Worm (Caenorhabditis elegans) whole organism, L2 larva: Measurements from ENCODE around the gene mlp-1.

Experiments used
- C34F6.9 ChIP-seq: fragments of 150-350 bp; optimal IDR thresholded peaks from 2 replicates; lab custom pipeline; 2014; ENCODE audit warnings: missing biosample characterization, missing genetic modification characterization
- F13H6.1 ChIP-seq: sonication (generic microtip); optimal IDR thresholded peaks from 2 replicates; lab custom pipeline; 2016; ENCODE audit warnings: missing genetic modification characterization, missing compliant biosample characterization
- R02D3.7 ChIP-seq: fragments of 150-350 bp; optimal IDR thresholded peaks from 2 replicates; lab custom pipeline; 2014; ENCODE audit warnings: missing biosample characterization, missing genetic modification characterization
- Y55F3AM.14 ChIP-seq: fragments of 200-800 bp; sonication (Bioruptor generic); optimal IDR thresholded peaks from 2 replicates; lab custom pipeline; 2018; ENCODE audit warnings: mild to moderate bottlenecking, missing genetic modification characterization, missing compliant biosample characterization
- ZK546.5 ChIP-seq: sonication (generic microtip); optimal IDR thresholded peaks from 2 replicates; lab custom pipeline; 2017; ENCODE audit warnings: missing biosample characterization, missing genetic modification characterization
- ama-1 ChIP-seq: fragments of 150-350 bp; optimal IDR thresholded peaks from 2 replicates; lab custom pipeline; 2018; ENCODE audit warnings: inconsistent platforms
- blmp-1 ChIP-seq: sonication (generic microtip); optimal IDR thresholded peaks from 2 replicates; lab custom pipeline; 2017; ENCODE audit warnings: missing genetic modification characterization, mild to moderate bottlenecking, missing compliant biosample characterization, antibody characterized with exemption, moderate library complexity; ENCODE audit not compliant: insufficient read depth
- ceh-82 ChIP-seq: fragments of 150-350 bp; optimal IDR thresholded peaks from 2 replicates; lab custom pipeline; 2014; ENCODE audit warnings: missing biosample characterization, missing genetic modification characterization
- crh-2 ChIP-seq: sonication (generic microtip); optimal IDR thresholded peaks from 2 replicates; lab custom pipeline; 2017; ENCODE audit warnings: missing biosample characterization, missing genetic modification characterization
- dmd-4 ChIP-seq: sonication (generic microtip); optimal IDR thresholded peaks from 2 replicates; lab custom pipeline; 2017; ENCODE audit warnings: missing biosample characterization, missing genetic modification characterization
- egl-27 ChIP-seq: sonication (generic microtip); optimal IDR thresholded peaks from 3 replicates; lab custom pipeline; 2017; ENCODE audit warnings: missing biosample characterization, missing genetic modification reagents, missing genetic modification characterization
- elt-3 ChIP-seq: sonication (generic microtip); optimal IDR thresholded peaks from 2 replicates; lab custom pipeline; 2017; ENCODE audit warnings: missing biosample characterization, missing genetic modification characterization
- fos-1 ChIP-seq: fragments of 150-350 bp; optimal IDR thresholded peaks from 2 replicates; lab custom pipeline; 2014; ENCODE audit warnings: missing biosample characterization, missing genetic modification characterization
- lin-11 ChIP-seq: fragments of 150-350 bp; sonication (generic microtip); optimal IDR thresholded peaks from 2 replicates; lab custom pipeline; 2014; ENCODE audit warnings: missing biosample characterization, missing genetic modification characterization, inconsistent platforms, mixed read lengths
- lin-13 ChIP-seq: fragments of 150-350 bp; optimal IDR thresholded peaks from 2 replicates; lab custom pipeline; 2014; ENCODE audit warnings: missing biosample characterization, missing genetic modification reagents, missing genetic modification characterization
- lsy-2 ChIP-seq, 2 experiments: fragments of 150-350 bp in 1 of 2; sonication (generic microtip) in 1 of 2; optimal IDR thresholded peaks; 2 replicates each; lab custom pipeline; 2014 to 2017; ENCODE audit warnings: missing biosample characterization in 2 of 2, missing genetic modification characterization in 2 of 2
- mab-5 ChIP-seq: fragments of 150-350 bp; optimal IDR thresholded peaks from 2 replicates; lab custom pipeline; 2014; ENCODE audit warnings: missing biosample characterization, missing genetic modification characterization
- mbf-1 ChIP-seq: sonication (generic microtip); optimal IDR thresholded peaks from 2 replicates; lab custom pipeline; 2017; ENCODE audit warnings: missing biosample characterization, missing genetic modification characterization
- mdl-1 ChIP-seq, 2 experiments: fragments of 150-350 bp in 1 of 2; sonication (generic microtip) in 1 of 2; optimal IDR thresholded peaks; 2 replicates each; lab custom pipeline; 2017; ENCODE audit warnings: missing biosample characterization in 2 of 2, missing genetic modification characterization in 2 of 2
- nhr-11 ChIP-seq: fragments of 150-350 bp; optimal IDR thresholded peaks from 2 replicates; lab custom pipeline; 2014; ENCODE audit warnings: missing biosample characterization, missing genetic modification characterization
- nhr-129 ChIP-seq: fragments of 150-350 bp; optimal IDR thresholded peaks from 2 replicates; lab custom pipeline; 2014; ENCODE audit warnings: missing biosample characterization, missing genetic modification characterization
- nhr-21 ChIP-seq: fragments of 150-350 bp; optimal IDR thresholded peaks from 2 replicates; lab custom pipeline; 2014; ENCODE audit warnings: missing biosample characterization, missing genetic modification characterization
- nhr-23 ChIP-seq: fragments of 150-350 bp; optimal IDR thresholded peaks from 2 replicates; lab custom pipeline; 2014; ENCODE audit warnings: missing biosample characterization, missing genetic modification reagents, missing genetic modification characterization
- nhr-237 ChIP-seq: fragments of 150-350 bp; optimal IDR thresholded peaks from 2 replicates; lab custom pipeline; 2014; ENCODE audit warnings: missing biosample characterization, missing genetic modification characterization
- nhr-25 ChIP-seq: fragments of 150-350 bp; sonication (generic microtip); optimal IDR thresholded peaks from 3 replicates; lab custom pipeline; 2014; ENCODE audit warnings: missing biosample characterization, missing genetic modification characterization
- sem-4 ChIP-seq: fragments of 150-350 bp; optimal IDR thresholded peaks from 2 replicates; lab custom pipeline; 2014; ENCODE audit warnings: missing biosample characterization, missing genetic modification reagents, missing genetic modification characterization
- skn-1 ChIP-seq: sonication (generic microtip); optimal IDR thresholded peaks from 2 replicates; lab custom pipeline; 2017; ENCODE audit warnings: missing biosample characterization, missing genetic modification characterization
- sma-3 ChIP-seq: sonication (generic microtip); optimal IDR thresholded peaks from 2 replicates; lab custom pipeline; 2016; ENCODE audit warnings: missing genetic modification reagents, missing genetic modification characterization, missing compliant biosample characterization
- sma-9 ChIP-seq, 2 experiments: fragments of 150-350 bp in 1 of 2; sonication (generic microtip) in 1 of 2; optimal IDR thresholded peaks; 2 replicates each; lab custom pipeline; 2014 to 2016; ENCODE audit warnings: missing genetic modification characterization in 2 of 2, mild to moderate bottlenecking in 1 of 2, missing biosample characterization in 1 of 2, missing compliant biosample characterization in 1 of 2, missing genetic modification reagents in 1 of 2, moderate library complexity in 1 of 2
- unc-39 ChIP-seq: fragments of 150-350 bp; optimal IDR thresholded peaks from 2 replicates; lab custom pipeline; 2014; ENCODE audit warnings: missing biosample characterization, missing genetic modification characterization
- unc-55 ChIP-seq: fragments of 150-350 bp; sonication (generic microtip); optimal IDR thresholded peaks from 3 replicates; lab custom pipeline; 2014; ENCODE audit warnings: missing biosample characterization, missing genetic modification reagents, missing genetic modification characterization
- unc-62 ChIP-seq: fragments of 150-350 bp; optimal IDR thresholded peaks from 2 replicates; lab custom pipeline; 2014; ENCODE audit warnings: missing biosample characterization, missing genetic modification reagents, missing genetic modification characterization
- ztf-1 ChIP-seq: fragments of 200-800 bp; sonication (Bioruptor generic); conservative IDR thresholded peaks from 2 replicates; pipeline ENCODE4 v1.3.6; 2022; ENCODE audit warnings: missing genetic modification characterization, missing compliant biosample characterization
- ztf-11 ChIP-seq: sonication (generic microtip); optimal IDR thresholded peaks from 2 replicates; lab custom pipeline; 2017; ENCODE audit warnings: missing biosample characterization, missing genetic modification characterization
- ztf-4 ChIP-seq: fragments of 150-350 bp; optimal IDR thresholded peaks from 2 replicates; lab custom pipeline; 2014; ENCODE audit warnings: missing biosample characterization, missing genetic modification characterization

The mlp-1 gene

DNA sequence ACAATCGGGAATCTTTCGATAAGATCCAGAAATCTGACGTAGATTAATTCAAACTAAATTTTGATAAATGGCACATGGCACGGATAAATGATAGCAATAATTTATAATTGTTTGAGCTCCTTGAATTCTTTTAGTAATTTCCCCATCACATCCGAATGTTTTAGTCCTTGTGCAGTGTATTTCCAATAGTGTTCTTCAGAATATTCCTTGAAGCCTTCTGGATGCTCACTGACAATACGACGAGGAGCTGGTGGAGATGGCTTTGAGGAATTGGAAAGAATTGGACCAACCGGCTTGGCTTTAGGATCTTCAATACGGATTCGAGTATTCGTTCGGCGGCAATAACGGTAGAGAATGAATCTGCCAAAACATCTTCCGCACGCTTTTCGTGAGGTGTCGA, 31.6 kb upstream of the mlp-1 start:
- TF ChIP-seq unc-55 (GFP tag; lab: Kevin White, UChicago) (peak; percentile 21), nhr-21 (tag; lab: Kevin White, UChicago) (no peak), ZK546.5 (tag; lab: Kevin White, UChicago) (no peak), skn-1 (tag; lab: Kevin White, UChicago) (no peak), Y55F3AM.14 (no peak)

DNA sequence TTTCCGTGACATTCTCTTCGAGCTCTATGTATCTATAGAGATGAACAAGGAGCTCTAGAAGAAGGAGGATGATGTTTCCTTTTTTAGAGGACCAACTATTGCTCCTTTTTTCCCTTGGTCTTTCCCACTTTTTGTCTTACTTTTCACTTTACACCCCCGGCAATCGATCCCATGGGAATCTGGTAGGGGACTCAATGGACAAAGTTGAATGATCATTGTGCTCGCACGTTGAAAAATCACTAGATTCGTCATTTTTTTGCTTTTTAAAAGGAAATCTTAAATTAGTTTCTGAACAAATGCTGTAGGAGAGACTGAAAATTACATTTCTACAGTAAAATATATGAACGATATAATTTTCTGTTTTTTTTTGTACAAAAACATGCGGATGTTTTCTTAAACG, 27.2 kb upstream of the mlp-1 start:
- TF ChIP-seq nhr-129 (tag; lab: Kevin White, UChicago) (no peak), mab-5 (tag; lab: Kevin White, UChicago) (no peak), ceh-82 (tag; lab: Kevin White, UChicago) (no peak), ama-1 (no peak), C34F6.9 (tag; lab: Kevin White, UChicago) (no peak), ztf-1 (GFP tag; lab: Robert Waterston, UW) (no peak), crh-2 (no peak), lin-13 (GFP tag; lab: Kevin White, UChicago) (no peak), ztf-11 (tag; lab: Kevin White, UChicago) (no peak), unc-39 (tag; lab: Kevin White, UChicago) (no peak), unc-62 (GFP tag; lab: Kevin White, UChicago) (no peak), fos-1 (tag; lab: Kevin White, UChicago) (no peak), blmp-1 (tag; lab: Kevin White, UChicago) (no peak), nhr-25 (tag; lab: Kevin White, UChicago) (no peak), ztf-4 (tag; lab: Kevin White, UChicago) (no peak)

DNA sequence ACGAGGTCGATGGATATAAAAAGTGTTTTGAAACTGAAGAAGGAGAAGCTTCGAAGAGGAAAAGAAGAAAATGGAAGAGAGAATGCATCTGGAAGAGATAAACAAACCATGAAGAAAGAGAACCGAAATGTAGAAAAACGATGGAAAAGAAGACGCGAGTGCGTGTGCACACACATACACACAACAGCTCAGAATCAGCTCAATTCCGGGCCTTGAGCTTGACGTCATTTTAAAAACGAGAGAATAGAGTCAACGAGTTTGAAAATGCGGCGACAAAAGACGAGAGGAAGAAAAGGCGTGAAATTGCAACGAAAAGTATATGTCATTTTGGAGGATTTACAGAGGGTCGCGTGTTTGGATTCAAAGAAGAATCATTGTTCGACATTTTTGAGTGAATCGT, 24.8 kb upstream of the mlp-1 start:
- peak; percentile 1 for TF ChIP-seq lin-11 (tag; lab: Kevin White, UChicago)
- TF ChIP-seq ztf-11 (tag; lab: Kevin White, UChicago): no peak
- TF ChIP-seq crh-2: peak; percentile 8
- no peak for TF ChIP-seq sma-3 (GFP tag; lab: Kevin White, UChicago)
- TF ChIP-seq mab-5 (tag; lab: Kevin White, UChicago): peak; percentile 36
- no peak for TF ChIP-seq egl-27 (tag; lab: Kevin White, UChicago)
- no peak for TF ChIP-seq lin-13 (GFP tag; lab: Kevin White, UChicago)
- TF ChIP-seq mdl-1 (tag; optimal IDR thresholded peaks at IDR 0.05; lab: Kevin White, UChicago): peak in 1 of 2 experiments; percentile 19
- TF ChIP-seq sma-9 (GFP tag; optimal IDR thresholded peaks at IDR 0.05; lab: Kevin White, UChicago): no peak
- no peak for TF ChIP-seq sma-9 (tag; optimal IDR thresholded peaks at IDR 0.05; lab: Kevin White, UChicago)
- TF ChIP-seq R02D3.7 (tag; lab: Kevin White, UChicago): no peak
- TF ChIP-seq C34F6.9 (tag; lab: Kevin White, UChicago): peak; percentile 62
- no peak for TF ChIP-seq elt-3
- no peak for TF ChIP-seq skn-1 (tag; lab: Kevin White, UChicago)
- no peak for TF ChIP-seq nhr-21 (tag; lab: Kevin White, UChicago)
- peak; percentile 77 for TF ChIP-seq unc-55 (GFP tag; lab: Kevin White, UChicago)
- TF ChIP-seq lsy-2 (tag; optimal IDR thresholded peaks at IDR 0.05; lab: Kevin White, UChicago): peak in 1 of 2 experiments; percentile 45
- TF ChIP-seq sem-4 (tag; lab: Kevin White, UChicago): peak; percentile 52
- peak; percentile 65 for TF ChIP-seq nhr-129 (tag; lab: Kevin White, UChicago)

DNA sequence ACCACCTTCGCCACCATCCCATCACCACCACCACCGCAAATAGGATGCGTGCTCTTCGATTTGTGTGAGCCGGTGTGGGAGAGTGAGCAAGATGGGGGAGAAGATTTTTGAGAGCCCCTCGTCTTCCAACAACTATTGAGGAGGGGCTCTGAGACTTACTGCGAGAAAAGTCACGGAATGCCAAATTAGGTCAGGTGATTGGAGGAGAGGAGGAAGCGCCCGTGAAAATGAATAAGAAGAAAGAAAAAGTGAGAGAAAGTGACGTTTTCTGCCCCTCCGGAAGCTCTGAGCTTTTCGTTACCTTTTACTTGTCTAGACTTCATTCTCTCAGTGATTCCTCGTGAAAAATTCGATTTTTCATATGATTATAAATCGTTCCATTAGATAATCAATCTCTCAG, 23.8 kb upstream of the mlp-1 start:
- TF ChIP-seq crh-2 (no peak), ztf-4 (tag; lab: Kevin White, UChicago) (no peak), nhr-23 (tag; lab: Kevin White, UChicago) (no peak), nhr-11 (tag; lab: Kevin White, UChicago) (no peak), unc-39 (tag; lab: Kevin White, UChicago) (no peak), lin-13 (GFP tag; lab: Kevin White, UChicago) (no peak), blmp-1 (tag; lab: Kevin White, UChicago) (no peak), lsy-2 (tag; optimal IDR thresholded peaks at IDR 0.05; lab: Kevin White, UChicago) (no peak), sma-9 (GFP tag; optimal IDR thresholded peaks at IDR 0.05; lab: Kevin White, UChicago) (no peak), sma-9 (tag; optimal IDR thresholded peaks at IDR 0.05; lab: Kevin White, UChicago) (no peak), ZK546.5 (tag; lab: Kevin White, UChicago) (no peak), unc-62 (GFP tag; lab: Kevin White, UChicago) (no peak), egl-27 (tag; lab: Kevin White, UChicago) (no peak), nhr-237 (tag; lab: Kevin White, UChicago) (no peak), mdl-1 (tag; optimal IDR thresholded peaks at IDR 0.05; lab: Kevin White, UChicago) (no peak), Y55F3AM.14 (no peak), F13H6.1 (tag; lab: Kevin White, UChicago) (no peak), elt-3 (no peak), mbf-1 (no peak), dmd-4 (no peak)
